Worm (Caenorhabditis elegans) whole organism, L2 larva: ENCODE results near the gene mlc-1.

Experiments used
- blmp-1 ChIP-seq: sonication (generic microtip); optimal IDR thresholded peaks from 2 replicates; lab custom pipeline; 2017; ENCODE audit warnings: missing genetic modification characterization, mild to moderate bottlenecking, missing compliant biosample characterization, antibody characterized with exemption, moderate library complexity; ENCODE audit not compliant: insufficient read depth
- egl-27 ChIP-seq: sonication (generic microtip); optimal IDR thresholded peaks from 3 replicates; lab custom pipeline; 2017; ENCODE audit warnings: missing biosample characterization, missing genetic modification reagents, missing genetic modification characterization
- elt-3 ChIP-seq: sonication (generic microtip); optimal IDR thresholded peaks from 2 replicates; lab custom pipeline; 2017; ENCODE audit warnings: missing biosample characterization, missing genetic modification characterization
- gmeb-1 ChIP-seq: fragments of 150-350 bp; optimal IDR thresholded peaks from 2 replicates; lab custom pipeline; 2014; ENCODE audit warnings: missing biosample characterization, missing genetic modification characterization
- lin-13 ChIP-seq: fragments of 150-350 bp; optimal IDR thresholded peaks from 2 replicates; lab custom pipeline; 2014; ENCODE audit warnings: missing biosample characterization, missing genetic modification reagents, missing genetic modification characterization
- lin-39 ChIP-seq: fragments of 150-350 bp; optimal IDR thresholded peaks from 2 replicates; lab custom pipeline; 2014; ENCODE audit warnings: missing biosample characterization, missing genetic modification reagents, missing genetic modification characterization
- lsy-2 ChIP-seq, 2 experiments: fragments of 150-350 bp in 1 of 2; sonication (generic microtip) in 1 of 2; optimal IDR thresholded peaks; 2 replicates each; lab custom pipeline; 2014 to 2017; ENCODE audit warnings: missing biosample characterization in 2 of 2, missing genetic modification characterization in 2 of 2
- nhr-11 ChIP-seq: fragments of 150-350 bp; optimal IDR thresholded peaks from 2 replicates; lab custom pipeline; 2014; ENCODE audit warnings: missing biosample characterization, missing genetic modification characterization
- nhr-77 ChIP-seq: fragments of 150-350 bp; optimal IDR thresholded peaks from 2 replicates; lab custom pipeline; 2014; ENCODE audit warnings: missing biosample characterization, missing genetic modification characterization
- unc-62 ChIP-seq: fragments of 150-350 bp; optimal IDR thresholded peaks from 2 replicates; lab custom pipeline; 2014; ENCODE audit warnings: missing biosample characterization, missing genetic modification reagents, missing genetic modification characterization
- ztf-1 ChIP-seq: fragments of 200-800 bp; sonication (Bioruptor generic); conservative IDR thresholded peaks from 2 replicates; pipeline ENCODE4 v1.3.6; 2022; ENCODE audit warnings: missing genetic modification characterization, missing compliant biosample characterization

DNA sequence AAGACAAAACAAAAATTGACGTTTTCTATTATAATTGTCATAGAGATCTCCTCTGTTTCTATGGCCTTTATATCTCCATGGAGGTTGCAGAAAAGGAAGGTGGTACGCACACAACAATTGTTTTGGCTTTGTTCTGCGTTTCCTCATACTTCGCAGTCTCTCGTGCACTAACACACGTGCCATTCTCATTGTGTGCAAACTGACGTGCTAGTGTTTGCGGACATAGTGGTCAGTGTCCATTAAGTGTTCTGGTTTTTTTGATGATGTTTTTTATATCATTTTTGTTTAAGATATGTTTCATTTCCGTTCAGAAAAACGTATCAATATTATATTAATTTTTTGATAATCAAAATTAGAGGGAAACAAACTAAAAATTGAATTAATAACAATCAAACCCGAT, 7.6 kb upstream of the mlc-1 start, which contains the start of gene C36E6.2:
- no peak for TF ChIP-seq unc-62 (GFP tag; lab: Kevin White, UChicago)
- TF ChIP-seq egl-27, result peak; percentile 40
- TF ChIP-seq nhr-11 (tag; lab: Kevin White, UChicago), result no peak
- peak; percentile 23 to 81 for TF ChIP-seq lsy-2 (tag; optimal IDR thresholded peaks at IDR 0.05; lab: Kevin White, UChicago)
- peak; percentile 54 for TF ChIP-seq lin-13
- TF ChIP-seq lin-39, result no peak
- no peak for TF ChIP-seq elt-3 (tag; lab: Kevin White, UChicago)
- TF ChIP-seq gmeb-1 (tag; lab: Kevin White, UChicago), result peak; percentile 58
- TF ChIP-seq nhr-77, result no peak
- no peak for TF ChIP-seq ztf-1 (GFP tag; lab: Robert Waterston, UW)
- TF ChIP-seq blmp-1 (tag; lab: Kevin White, UChicago), result peak; percentile 49
